Fruit fly (Drosophila melanogaster): Measurements from ENCODE around the gene CG9147.

The CG9147 gene

DNA sequence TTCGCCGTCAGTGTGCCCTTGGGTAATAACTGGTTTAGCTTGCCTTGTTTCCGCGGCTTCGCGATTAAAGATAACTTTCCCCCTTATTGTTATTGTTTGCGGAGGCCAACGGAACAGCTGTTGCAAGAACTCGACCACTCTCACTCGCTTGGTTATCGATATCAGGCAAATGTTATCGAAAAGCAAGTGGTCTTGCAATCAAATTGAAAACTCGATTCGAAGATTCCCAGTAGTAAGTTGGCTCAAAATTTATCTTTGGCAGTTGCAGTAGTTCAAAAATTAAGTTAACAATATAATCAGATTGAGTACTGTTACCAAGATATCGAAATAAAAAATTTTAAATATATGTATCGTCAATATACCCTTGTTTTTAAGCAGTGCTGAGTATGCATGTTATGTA, at the start of gene CG9147, which contains the start of gene Fbw5:
Gene CG9147, plus strand, starts transcription at position 175 of the 400 bp plus-strand sequence.
Gene Fbw5, minus strand, starts transcription at position 131 of the 400 bp plus-strand sequence.
- peak; percentile 99 for TF ChIP-seq CG17801 (GFP tag; optimal IDR thresholded peaks at IDR 0.05; ENCODE audit: partially characterized antibody)

DNA sequence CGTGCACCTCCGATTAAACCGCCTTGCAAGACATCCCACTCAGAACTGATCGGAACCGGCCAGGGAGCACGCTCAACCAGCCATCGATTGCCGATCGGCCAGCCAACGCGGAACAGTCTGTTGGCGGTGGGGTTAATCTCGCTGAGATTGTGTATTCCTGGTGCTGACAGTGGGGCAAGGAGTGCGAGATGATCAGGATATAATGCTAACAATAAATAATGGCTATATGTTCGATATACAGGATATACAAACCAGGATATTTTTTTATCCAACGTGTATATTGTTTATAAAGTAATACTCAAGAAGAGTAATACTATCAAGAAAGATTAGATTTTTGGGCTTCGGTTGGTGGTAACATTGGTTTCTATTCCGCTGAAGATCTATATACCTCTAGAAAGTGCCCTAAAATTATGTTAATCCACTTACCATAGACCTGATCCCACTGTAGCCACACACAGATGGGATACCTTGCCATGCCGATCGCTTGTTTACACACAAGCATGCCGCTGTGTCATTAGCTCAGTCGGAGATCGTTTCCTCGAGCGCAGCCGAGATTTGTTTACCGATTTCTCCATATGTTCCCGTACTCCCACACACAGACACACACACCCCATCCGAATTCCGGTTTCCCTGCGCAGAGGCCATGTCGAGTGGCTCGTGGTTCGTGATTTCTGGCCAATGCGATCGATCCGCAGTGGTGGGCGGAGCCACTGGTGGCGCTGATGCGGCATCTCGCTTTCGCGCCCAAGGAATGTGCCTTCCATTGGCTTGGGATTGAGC, 46.3 kb upstream of the CG9147 start, which contains the start of gene H2.0:
Gene H2.0, minus strand, starts transcription at position 51 of the 780 bp plus-strand sequence.
- TF ChIP-seq CG17801 (GFP tag; optimal IDR thresholded peaks at IDR 0.05; ENCODE audit: partially characterized antibody) = no peak

DNA sequence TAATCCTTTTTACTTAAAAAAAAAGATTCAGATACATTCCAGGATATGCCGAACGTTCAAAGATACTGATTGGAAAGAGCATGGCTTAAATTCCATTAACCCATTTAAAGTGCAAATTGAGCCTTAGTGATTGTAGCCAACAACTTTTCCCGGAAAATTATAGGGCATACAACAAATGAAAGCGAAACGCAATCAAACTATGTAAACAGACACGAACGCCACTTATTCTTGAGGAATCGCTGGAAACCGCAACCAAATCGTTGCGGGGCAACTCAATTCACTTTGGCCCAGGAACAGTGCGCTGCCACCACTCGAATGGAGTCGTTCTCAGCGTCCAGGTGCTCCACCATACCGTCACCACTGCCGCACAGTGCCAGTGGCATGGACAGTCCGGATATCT, 45.3 kb upstream of the CG9147 start, which contains the start of gene CG13996:
Gene CG13996, plus strand, starts transcription at position 301 of the 400 bp plus-strand sequence.
- no peak for TF ChIP-seq CG17801 (GFP tag; optimal IDR thresholded peaks at IDR 0.05; ENCODE audit: partially characterized antibody)

DNA sequence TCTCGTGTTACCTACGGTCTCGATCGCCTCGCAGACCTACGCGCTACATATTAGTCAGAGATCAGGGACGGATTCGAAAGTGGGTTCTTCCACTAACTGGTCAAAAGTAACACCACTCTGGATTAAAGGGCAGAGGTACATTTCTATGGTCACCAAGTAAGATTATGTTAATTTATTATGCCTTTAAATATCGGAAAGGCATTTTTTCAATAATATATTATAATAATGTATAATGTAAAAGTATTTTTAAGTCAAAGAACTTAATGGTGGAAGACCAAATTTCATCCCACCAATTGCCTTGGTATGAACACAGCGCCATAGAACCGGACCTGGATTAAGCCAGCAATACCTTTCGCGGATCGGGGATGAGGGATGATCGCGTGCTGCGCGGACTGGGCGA, 43.0 kb upstream of the CG9147 start:
- no peak for TF ChIP-seq CG17801 (GFP tag; optimal IDR thresholded peaks at IDR 0.05; ENCODE audit: partially characterized antibody)

DNA sequence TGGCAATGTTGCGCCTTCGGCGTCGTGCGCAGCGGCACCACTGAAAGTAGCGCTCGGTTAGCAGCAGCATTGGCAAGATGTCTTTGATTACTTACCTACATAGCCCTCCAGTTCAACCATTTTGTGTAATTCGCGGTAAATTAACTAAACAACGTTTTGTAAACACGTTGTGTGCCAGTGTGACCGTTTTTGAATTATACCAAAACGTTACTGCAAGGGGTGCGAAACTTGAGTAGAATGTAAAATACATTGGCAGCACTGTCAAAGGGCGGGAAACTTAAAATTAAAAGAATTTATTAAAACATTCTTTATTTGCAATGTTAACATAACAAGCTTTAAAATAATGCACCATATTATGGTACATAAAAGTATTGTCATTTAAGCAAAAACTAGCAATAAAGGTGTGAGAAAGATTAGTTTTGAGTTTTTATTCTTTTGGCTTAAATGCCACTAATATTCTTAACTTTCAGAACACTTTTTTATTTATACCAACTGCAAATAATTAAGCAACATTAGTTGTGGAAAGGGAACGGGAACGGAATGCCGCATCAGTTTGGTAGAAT, 41.4 kb upstream of the CG9147 start, which contains the start of gene CG9107:
Gene CG9107, minus strand, starts transcription at position 195 of the 563 bp plus-strand sequence.
- TF ChIP-seq CG17801 (GFP tag; optimal IDR thresholded peaks at IDR 0.05; ENCODE audit: partially characterized antibody) = no peak

DNA sequence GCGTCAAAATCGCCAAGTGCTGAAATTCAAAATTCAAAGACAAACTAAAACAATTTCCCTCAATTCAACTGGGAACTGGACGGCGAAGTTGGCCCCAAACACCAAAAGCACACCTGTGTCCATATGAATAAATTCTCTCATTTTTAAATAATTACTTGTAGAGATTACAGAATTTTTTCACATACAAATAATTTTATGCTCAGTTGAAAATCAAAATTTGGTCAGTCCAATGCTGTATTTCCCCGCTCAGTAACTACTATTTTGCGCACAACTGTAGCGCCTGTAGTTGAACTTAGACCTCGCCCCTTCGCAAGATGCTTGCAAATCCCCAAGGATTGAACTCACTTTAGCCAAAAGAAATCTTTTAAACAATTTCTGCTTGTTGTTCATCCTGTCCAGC, 37.1 kb upstream of the CG9147 start:
- no peak for TF ChIP-seq CG17801 (GFP tag; optimal IDR thresholded peaks at IDR 0.05; ENCODE audit: partially characterized antibody)

DNA sequence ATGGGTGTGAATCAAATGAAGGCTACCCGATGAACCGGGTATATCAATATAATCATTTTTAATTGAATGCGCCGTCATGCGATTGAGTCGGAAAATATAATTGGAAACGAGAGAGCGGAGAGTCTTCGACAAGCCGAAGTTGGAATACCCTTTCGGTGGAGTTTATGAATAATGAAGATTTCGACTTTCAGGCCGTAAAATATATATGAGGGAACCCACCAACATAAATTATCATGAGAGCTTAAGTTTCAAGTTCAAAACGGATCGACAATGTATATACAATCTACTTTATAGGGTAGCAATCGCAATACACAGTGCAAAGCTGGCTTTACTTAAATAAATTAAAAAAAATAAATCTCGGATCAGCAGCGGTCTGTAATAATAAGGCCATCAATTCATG, 34.0 kb upstream of the CG9147 start:
- TF ChIP-seq CG17801 (GFP tag; optimal IDR thresholded peaks at IDR 0.05; ENCODE audit: partially characterized antibody) = no peak

DNA sequence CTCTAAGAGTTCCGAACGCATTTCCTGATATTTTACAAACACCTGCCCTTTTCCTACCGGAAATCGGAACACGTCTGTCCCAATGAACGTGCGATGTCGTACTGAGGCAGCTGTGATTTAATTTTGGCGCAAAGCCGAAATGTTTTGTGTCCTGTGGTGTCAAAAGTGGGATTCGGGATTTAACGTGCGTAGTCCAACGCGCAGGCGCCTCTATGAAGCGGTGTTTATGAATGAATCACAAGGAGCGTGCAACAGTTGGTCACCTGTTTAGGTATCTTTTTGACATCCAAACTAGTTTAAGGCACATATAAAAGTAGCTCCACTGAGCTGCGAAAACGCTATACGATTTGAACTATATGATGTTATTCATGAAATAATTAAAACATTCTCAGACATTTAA, 31.5 kb upstream of the CG9147 start, which contains the start of gene CG9109:
Gene CG9109, minus strand, starts transcription at position 80 of the 400 bp plus-strand sequence.
- TF ChIP-seq CG17801 (GFP tag; optimal IDR thresholded peaks at IDR 0.05; ENCODE audit: partially characterized antibody) = no peak

DNA sequence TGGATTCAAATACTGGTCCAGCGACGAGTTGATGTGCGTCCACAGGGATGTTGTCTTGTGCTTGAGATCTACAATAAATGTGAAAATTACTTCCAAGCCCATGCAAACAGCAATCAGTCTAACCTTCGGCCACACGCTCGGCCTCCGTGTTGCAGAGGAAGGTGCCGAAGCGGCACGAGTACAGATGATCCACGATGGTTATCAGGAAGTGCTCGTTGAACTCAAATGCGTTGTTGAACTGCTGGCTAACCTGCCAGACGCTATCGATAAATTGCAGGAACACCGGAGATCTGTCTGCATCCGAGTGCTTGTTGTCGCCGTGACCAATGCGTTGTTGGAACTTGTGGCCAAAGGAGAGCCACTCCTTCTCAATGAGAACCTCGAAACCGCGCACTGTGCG, 30.6 kb upstream of the CG9147 start:
- TF ChIP-seq CG17801 (GFP tag; optimal IDR thresholded peaks at IDR 0.05; ENCODE audit: partially characterized antibody) = no peak

DNA sequence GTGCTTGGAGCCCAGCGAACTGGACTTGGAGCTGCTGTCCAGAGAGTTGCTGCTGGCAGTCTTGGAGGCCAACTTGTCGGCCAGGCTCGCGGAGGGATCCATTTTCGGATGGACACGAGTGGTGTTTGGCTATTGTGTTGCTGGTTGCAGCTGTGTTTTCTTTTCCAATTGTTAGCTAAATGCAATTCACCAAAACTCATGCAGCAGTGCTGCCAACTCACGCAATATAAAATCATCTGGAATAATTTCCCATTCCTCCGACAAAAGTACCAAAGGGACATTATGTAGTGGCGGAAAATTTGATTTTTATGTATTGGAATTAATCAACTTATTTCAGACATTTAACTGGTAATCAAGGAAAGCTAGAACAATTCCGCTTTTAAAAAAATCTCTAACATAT, 29.1 kb upstream of the CG9147 start, which contains the start of gene mtm:
Gene mtm, minus strand, starts transcription at position 306 of the 400 bp plus-strand sequence.
- TF ChIP-seq CG17801 (GFP tag; optimal IDR thresholded peaks at IDR 0.05; ENCODE audit: partially characterized antibody) = no peak

DNA sequence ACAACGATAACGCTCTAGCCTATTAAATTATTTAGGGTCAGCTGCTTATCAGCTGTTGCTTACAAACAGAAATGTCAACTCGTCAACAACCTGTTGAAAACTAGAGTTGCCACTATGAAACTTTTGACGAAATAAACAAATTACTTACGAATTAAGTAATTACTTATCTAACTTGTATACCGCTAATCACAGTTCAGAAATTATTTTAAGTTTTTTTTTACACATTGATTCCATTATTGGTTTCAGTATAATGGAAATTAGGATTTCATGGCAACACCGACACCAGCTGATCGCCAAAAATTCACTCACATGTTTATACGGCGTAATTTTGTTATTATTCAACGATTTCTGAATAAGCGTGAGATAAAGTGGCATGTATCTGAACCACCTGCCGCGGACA, 28.0 kb upstream of the CG9147 start, which contains the start of the genes CG9117 and CG31643:
Gene CG9117, minus strand, starts transcription at position 73 of the 400 bp plus-strand sequence.
Gene CG31643, plus strand, starts transcription at position 288 of the 400 bp plus-strand sequence.
- peak; percentile 70 for TF ChIP-seq CG17801 (GFP tag; optimal IDR thresholded peaks at IDR 0.05; ENCODE audit: partially characterized antibody)

DNA sequence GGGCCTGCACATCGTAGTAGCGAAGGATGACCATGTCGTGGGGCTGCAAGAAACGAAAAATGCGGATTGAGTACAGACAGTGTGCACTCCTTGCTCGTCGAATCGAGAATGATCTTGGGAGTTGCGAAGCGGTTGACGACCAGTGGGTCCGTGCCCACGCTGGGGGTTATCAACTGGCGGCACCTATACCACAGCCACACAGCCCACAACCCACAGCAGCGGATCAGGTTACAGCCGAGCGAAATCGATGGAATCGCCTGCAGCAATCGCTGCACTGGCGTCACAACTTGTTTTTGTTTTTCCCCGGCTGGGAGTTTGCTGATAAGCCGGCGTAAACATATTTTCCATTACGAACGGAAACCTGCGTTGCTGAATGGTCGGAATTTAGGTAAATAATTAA, 20.3 kb upstream of the CG9147 start:
- no peak for TF ChIP-seq CG17801 (GFP tag; optimal IDR thresholded peaks at IDR 0.05; ENCODE audit: partially characterized antibody)

DNA sequence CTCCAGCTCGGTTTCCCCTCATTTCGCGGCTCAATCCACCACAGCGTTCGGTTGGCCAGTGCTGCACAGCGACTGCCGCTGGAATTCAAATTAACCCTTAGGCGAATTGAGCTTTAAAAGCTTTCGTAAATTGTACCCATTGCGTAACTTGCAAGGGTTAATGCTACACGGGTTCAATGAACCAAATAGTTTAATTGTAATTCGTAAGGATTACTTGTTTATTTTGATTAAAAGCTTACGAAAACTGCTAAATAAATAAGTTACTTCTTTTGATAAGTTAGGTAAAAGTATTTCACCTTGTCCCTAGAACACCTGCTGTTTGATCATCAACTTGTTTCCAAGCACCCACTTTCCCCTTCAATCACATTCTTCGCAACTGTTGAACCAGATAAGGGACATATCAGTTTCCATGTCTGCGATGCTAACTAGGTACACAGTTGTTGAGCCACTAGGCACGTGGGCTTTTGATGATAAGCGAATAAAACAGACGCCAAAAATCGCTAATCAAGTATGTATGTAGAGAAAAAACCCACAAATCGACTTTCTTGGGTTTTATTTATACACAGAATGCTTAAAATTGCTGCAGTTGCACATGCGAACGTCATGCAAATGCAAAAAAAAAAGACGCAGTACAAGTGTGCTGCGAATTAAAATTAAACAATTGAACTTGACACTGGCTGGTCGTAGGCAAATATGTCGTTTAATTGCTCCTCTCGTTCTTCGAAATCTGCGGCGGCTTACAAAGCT, 19.7 kb upstream of the CG9147 start, which contains the start of gene Pfas:
Gene Pfas, minus strand, starts transcription at position 79 of the 747 bp plus-strand sequence.
- peak; percentile 67 for TF ChIP-seq CG17801 (GFP tag; optimal IDR thresholded peaks at IDR 0.05; ENCODE audit: partially characterized antibody)

DNA sequence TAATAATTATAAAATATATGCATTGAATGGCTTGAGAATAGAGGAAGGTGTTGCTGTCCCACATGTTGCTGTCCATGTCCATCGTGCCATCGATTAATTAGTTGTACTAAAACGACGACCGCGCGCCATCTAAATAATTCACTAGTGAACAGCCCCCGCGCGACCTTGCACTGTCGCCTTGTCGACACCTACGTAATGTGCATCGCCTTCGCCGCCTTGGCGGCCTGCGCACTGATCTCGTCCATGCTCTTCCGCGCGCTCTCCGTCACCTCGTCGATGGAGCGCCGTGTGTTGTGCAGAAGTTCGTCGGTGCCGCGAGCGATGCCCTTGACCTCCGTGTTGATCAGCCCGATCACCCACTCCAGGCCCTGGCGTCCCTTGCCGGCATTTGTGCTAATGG, 18.9 kb upstream of the CG9147 start:
- no peak for TF ChIP-seq CG17801 (GFP tag; optimal IDR thresholded peaks at IDR 0.05; ENCODE audit: partially characterized antibody)

Measured in ovary, adult (tissue).